Worm (Caenorhabditis elegans): ENCODE data around the gene srg-59.

The srg-59 gene

DNA sequence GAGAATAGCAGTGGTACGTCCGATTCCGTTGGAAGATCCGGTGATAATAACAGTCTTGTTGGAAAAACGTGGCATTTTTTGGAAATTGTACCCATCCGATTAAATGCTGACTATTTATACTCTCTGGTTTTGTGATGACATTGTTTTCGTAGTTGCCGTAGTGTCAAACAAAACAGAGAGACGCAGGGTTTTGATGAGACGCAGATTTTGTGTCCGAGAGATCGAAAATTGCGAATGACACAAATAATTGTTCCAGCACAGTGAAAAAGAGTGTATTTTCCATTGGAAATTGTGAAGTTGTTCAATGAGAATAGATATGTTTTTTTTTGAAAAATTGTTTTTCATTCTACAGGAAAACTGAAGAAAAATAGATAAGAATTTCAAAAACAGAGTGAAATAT is 38.0 kb upstream of the srg-59 start, which contains the start of gene R05D8.7:
Gene R05D8.7 (minus strand): TSS at position 104 of the 400 bp plus-strand sequence.
- TF ChIP-seq elt-3 (tag; optimal IDR thresholded peaks at IDR 0.05) (no peak), unc-62 (GFP tag; optimal IDR thresholded peaks at IDR 0.05) (no peak), skn-1 (tag; optimal IDR thresholded peaks at IDR 0.05) (no peak), elt-1 (tag; optimal IDR thresholded peaks at IDR 0.05) (no peak), Y55F3AM.14 (GFP tag; optimal IDR thresholded peaks at IDR 0.05) (no peak), nhr-25 (tag; optimal IDR thresholded peaks at IDR 0.05) (no peak), blmp-1 (tag; optimal IDR thresholded peaks at IDR 0.05; ENCODE audit: insufficient read depth) (no peak), ztf-1 (GFP tag; conservative IDR thresholded peaks at IDR 0.05) (no peak), R02D3.7 (tag; optimal IDR thresholded peaks at IDR 0.05) (no peak), aly-2 (tag; optimal IDR thresholded peaks at IDR 0.05) (no peak), nhr-12 (tag; optimal IDR thresholded peaks at IDR 0.05) (no peak), sem-4 (tag; optimal IDR thresholded peaks at IDR 0.05) (no peak), mbf-1 (tag; optimal IDR thresholded peaks at IDR 0.05) (no peak), ceh-82 (tag; optimal IDR thresholded peaks at IDR 0.05) (no peak), ceh-16 (tag; optimal IDR thresholded peaks at IDR 0.05) (no peak)

- TF ChIP-seq ztf-4 (tag; optimal IDR thresholded peaks at IDR 0.05): no peak
- no peak for TF ChIP-seq ceh-16 (tag; optimal IDR thresholded peaks at IDR 0.05)
- no peak for TF ChIP-seq ZK546.5 (tag; optimal IDR thresholded peaks at IDR 0.05)
- no peak for TF ChIP-seq gmeb-1 (tag; optimal IDR thresholded peaks at IDR 0.05)
Measured at ce11 chrV:2761470-2761869, 36.3 kb upstream of the srg-59 start.

DNA sequence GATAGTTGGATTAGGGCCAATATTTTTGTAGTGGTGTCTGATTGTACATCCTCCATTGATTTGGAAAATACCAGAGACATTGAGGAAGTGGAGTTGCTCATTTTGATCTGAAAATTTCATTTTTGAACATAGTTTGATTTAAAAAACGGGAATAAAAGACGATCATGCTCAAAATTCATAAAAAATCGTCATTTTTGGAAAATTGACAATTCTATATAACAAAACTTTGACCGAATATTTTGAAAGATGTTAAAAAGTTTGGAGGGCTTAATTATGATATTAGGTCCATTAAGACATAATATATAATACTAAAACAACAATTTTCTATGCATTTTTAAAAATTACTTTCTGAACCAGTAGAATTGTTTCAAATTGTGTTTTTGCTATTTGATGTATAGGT is 34.3 kb upstream of the srg-59 start, which contains the start of gene srg-58:
Gene srg-58 (minus strand): TSS at position 101 of the 400 bp plus-strand sequence.
- no peak for TF ChIP-seq elt-3 (tag; optimal IDR thresholded peaks at IDR 0.05)
- TF ChIP-seq nhr-129 (tag; optimal IDR thresholded peaks at IDR 0.05): no peak
- no peak for TF ChIP-seq egl-27 (tag; optimal IDR thresholded peaks at IDR 0.05)
- TF ChIP-seq sem-4 (tag; optimal IDR thresholded peaks at IDR 0.05): no peak
- TF ChIP-seq C34F6.9 (tag; optimal IDR thresholded peaks at IDR 0.05): no peak
- TF ChIP-seq sma-3 (GFP tag; optimal IDR thresholded peaks at IDR 0.05): no peak
- TF ChIP-seq unc-62 (GFP tag; optimal IDR thresholded peaks at IDR 0.05): no peak
- no peak for TF ChIP-seq lin-11 (tag; optimal IDR thresholded peaks at IDR 0.05)
- TF ChIP-seq zag-1 (tag; optimal IDR thresholded peaks at IDR 0.05): no peak
- TF ChIP-seq nhr-77 (tag; optimal IDR thresholded peaks at IDR 0.05): no peak
- no peak for TF ChIP-seq ceh-82 (tag; optimal IDR thresholded peaks at IDR 0.05)
- TF ChIP-seq Y55F3AM.14 (GFP tag; optimal IDR thresholded peaks at IDR 0.05): no peak
- TF ChIP-seq R02D3.7 (tag; optimal IDR thresholded peaks at IDR 0.05): no peak
- no peak for TF ChIP-seq blmp-1 (tag; optimal IDR thresholded peaks at IDR 0.05; ENCODE audit: insufficient read depth)
- no peak for TF ChIP-seq lsy-2 (tag; optimal IDR thresholded peaks at IDR 0.05)
- TF ChIP-seq ztf-1 (GFP tag; conservative IDR thresholded peaks at IDR 0.05): no peak
- no peak for TF ChIP-seq ama-1 (optimal IDR thresholded peaks at IDR 0.05)
- no peak for TF ChIP-seq ceh-16 (tag; optimal IDR thresholded peaks at IDR 0.05)

DNA sequence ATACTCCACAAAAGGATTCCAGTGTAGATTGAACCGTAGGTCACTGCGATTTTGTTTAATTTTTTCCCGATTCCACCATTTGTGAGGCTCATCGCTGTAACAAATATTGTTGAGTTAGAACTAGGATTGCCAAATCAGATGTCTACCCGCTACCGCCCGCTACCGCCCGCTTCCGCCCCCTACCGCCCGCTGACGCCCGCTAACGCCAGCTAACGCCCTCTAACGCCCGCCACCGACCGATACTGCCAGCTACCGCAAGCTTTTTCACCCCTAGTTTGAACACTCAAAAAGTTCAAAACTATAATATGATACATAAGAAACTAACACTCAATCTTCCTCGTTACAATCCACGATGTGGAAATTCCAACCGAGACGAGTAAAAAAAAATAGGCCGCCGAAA is 33.3 kb upstream of the srg-59 start:
- no peak for TF ChIP-seq mdl-1 (tag; optimal IDR thresholded peaks at IDR 0.05)
- no peak for TF ChIP-seq nhr-6 (tag; optimal IDR thresholded peaks at IDR 0.05)
- TF ChIP-seq F13H6.1 (tag; optimal IDR thresholded peaks at IDR 0.05): no peak
- TF ChIP-seq sem-4 (tag; optimal IDR thresholded peaks at IDR 0.05): no peak
- no peak for TF ChIP-seq nhr-237 (tag; optimal IDR thresholded peaks at IDR 0.05)
- no peak for TF ChIP-seq elt-1 (tag; optimal IDR thresholded peaks at IDR 0.05)
- no peak for TF ChIP-seq nhr-129 (tag; optimal IDR thresholded peaks at IDR 0.05)
- no peak for TF ChIP-seq Y55F3AM.14 (GFP tag; optimal IDR thresholded peaks at IDR 0.05)

DNA sequence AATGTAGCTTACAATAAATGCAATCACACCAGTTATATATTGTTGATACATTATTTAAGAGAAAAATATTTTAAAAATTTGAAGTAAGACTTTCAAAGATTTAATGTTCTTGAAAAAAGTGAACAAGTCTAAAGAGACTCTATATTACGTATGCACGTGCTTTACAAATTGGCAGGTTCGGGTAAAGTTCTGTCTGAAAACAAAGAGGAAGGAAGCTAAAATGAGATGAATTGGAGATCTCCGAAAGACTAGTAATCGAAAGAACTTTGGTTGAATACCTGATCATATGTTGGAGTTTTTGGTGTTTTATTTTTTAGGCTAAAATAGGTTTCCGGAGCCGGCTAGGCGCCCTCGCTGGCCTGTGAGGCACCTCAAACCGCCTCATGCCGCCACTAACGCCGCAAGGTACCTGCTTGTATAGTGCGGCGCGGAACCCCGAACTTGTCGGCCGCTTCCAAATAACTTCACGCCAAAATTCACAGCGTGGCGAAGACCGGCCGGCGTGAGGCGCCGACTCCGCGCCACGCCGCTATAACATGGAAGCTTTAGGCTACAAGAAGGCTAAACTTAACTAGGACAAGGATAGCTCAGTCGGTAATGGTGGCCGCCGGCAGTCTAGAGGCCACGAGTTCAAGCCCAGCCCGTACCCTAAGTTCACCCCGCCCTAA is 32.2 kb upstream of the srg-59 start, which contains the start of gene srx-28:
Gene srx-28 (minus strand): TSS at position 51 of the 668 bp plus-strand sequence.
- TF ChIP-seq gmeb-1 (tag; optimal IDR thresholded peaks at IDR 0.05): no peak
- TF ChIP-seq ama-1 (optimal IDR thresholded peaks at IDR 0.05): no peak
- no peak for TF ChIP-seq nhr-21 (tag; optimal IDR thresholded peaks at IDR 0.05)

DNA sequence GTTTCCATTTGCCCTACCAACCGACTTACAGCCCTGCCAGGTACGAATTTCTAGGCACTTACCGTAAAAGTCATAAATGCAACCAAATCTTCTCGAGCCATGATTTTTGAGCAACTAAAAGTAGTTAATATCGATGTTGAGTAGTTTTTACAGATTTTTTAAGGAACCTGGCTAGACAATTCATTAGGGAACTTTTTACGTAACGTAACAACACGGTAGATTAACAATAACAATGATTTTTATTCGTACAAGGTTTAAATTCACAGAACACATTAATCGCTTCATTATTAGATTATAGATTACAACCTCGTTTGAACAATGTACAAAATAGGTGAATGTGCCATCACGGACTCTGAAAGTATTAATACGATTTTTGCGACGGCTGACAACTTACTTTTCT is 27.9 kb upstream of the srg-59 start, which contains the start of gene srx-26:
Gene srx-26 (minus strand): TSS at position 101 of the 400 bp plus-strand sequence.
- TF ChIP-seq alr-1 (tag; optimal IDR thresholded peaks at IDR 0.05): no peak
- no peak for TF ChIP-seq unc-39 (tag; optimal IDR thresholded peaks at IDR 0.05)
- TF ChIP-seq sma-3 (GFP tag; optimal IDR thresholded peaks at IDR 0.05): no peak
- no peak for TF ChIP-seq nhr-25 (tag; optimal IDR thresholded peaks at IDR 0.05)
- TF ChIP-seq nhr-21 (tag; optimal IDR thresholded peaks at IDR 0.05): no peak
- no peak for TF ChIP-seq dmd-4 (tag; optimal IDR thresholded peaks at IDR 0.05)
- TF ChIP-seq aly-2 (tag; optimal IDR thresholded peaks at IDR 0.05): no peak
- no peak for TF ChIP-seq nhr-6 (tag; optimal IDR thresholded peaks at IDR 0.05)
- TF ChIP-seq F13H6.1 (tag; optimal IDR thresholded peaks at IDR 0.05): no peak
- no peak for TF ChIP-seq nhr-11 (tag; optimal IDR thresholded peaks at IDR 0.05)
- TF ChIP-seq nhr-12 (tag; optimal IDR thresholded peaks at IDR 0.05): no peak
- TF ChIP-seq elt-1 (tag; optimal IDR thresholded peaks at IDR 0.05): no peak
- no peak for TF ChIP-seq ztf-4 (tag; optimal IDR thresholded peaks at IDR 0.05)
